Fruit fly (Drosophila melanogaster) whole organism, larva: ENCODE results near the gene sit.
A peak's percentile ranks its signal among the peaks of the same experiment; 100 is the strongest.

Source experiments
- noc ChIP-seq: fragments of 200-800 bp; sonication (Bioruptor generic); optimal IDR thresholded peaks from 3 replicates; lab custom pipeline; 2019; ENCODE audit warnings: missing biosample characterization, mild to moderate bottlenecking, missing genetic modification characterization, moderate library complexity

The sit gene

DNA sequence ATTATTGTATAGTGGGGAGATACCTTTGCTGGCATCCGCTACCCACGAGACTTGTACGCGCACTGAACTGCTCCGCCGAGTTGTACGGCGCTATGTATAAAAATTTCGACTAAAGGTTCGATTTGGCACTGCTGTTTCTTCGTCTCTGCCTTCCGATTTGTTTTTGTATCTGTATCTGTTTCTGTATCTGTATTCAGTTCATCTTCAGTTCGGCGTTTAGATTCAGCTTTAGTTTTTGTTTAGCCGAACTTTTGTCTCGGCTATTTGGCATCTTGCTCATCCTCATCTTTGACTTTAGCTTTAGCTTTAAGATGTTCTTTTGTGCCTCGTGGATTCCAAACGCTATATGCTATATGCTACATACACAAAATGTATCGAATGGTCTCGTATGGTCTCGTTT is at the start of gene sit:
sit (minus strand) TSS at position 71 of the 400 bp plus-strand sequence.
- TF ChIP-seq noc (tag; lab: Kevin White, UChicago), result no peak

dm6 chr3R:22609185-22609584 is 46.8 kb upstream of the sit start, which contains the start of gene CG13843:
CG13843 (plus strand) TSS chr3R:22609485.
- no peak for TF ChIP-seq noc (tag; lab: Kevin White, UChicago)

- no peak for TF ChIP-seq noc (tag; lab: Kevin White, UChicago)
These were observed 40.4 kb upstream of the sit start for dm6 chr3R:22602783-22603182.

dm6 chr3R:22598759-22599158 is 36.4 kb upstream of the sit start:
- TF ChIP-seq noc (tag; lab: Kevin White, UChicago), result no peak

DNA sequence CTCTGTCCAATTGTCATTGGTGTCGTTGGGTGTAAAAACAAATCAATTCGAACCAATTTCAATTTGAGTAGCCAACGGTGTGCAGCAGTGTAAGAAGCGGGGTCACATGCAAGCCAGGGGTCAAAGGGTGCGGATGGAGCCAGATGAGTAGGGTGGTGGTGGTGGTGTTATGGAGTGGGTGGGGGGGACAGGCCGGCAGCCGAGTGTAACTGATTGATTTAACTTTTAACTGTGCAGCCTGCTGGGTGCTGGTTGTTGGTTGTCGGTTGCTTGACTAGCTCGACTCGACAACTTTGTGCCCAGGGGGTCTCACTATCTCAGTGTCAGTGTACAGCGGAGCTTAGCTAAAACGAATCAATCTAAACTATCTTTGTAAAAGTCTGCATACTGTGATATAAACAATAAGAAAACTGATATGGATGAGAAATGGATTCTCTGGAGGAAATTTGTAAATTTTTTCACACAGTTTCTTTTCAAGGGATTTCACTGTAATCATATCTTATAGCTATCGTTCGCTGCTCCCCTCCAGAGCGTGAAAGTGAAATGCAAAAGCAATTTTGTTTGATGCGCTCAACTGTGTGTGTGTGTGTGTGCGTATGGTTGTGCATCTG is 35.1 kb upstream of the sit start:
- TF ChIP-seq noc (tag; lab: Kevin White, UChicago), result peak; percentile 14

DNA sequence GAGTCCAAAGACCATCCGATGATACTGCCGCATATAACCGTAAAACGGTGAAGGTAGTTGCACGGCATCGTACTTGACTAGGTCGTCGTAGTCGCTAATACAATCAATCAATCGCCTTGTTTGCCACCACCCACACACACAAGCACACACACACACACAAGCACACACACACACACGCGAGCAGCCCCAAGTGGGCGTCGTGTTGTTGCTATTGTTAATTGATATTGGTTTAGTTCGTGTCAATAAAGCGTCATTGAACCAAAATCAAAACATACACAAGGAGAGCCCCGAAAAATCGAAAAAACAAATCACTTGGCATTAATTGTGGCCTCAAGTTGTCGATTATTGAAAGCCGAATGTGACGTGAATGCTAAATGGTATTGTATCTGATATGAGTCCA is 34.1 kb upstream of the sit start:
- TF ChIP-seq noc (tag; lab: Kevin White, UChicago), result no peak

- TF ChIP-seq noc (tag; lab: Kevin White, UChicago), result peak; percentile 45
These were observed 33.0 kb upstream of the sit start for dm6 chr3R:22595293-22595868.

DNA sequence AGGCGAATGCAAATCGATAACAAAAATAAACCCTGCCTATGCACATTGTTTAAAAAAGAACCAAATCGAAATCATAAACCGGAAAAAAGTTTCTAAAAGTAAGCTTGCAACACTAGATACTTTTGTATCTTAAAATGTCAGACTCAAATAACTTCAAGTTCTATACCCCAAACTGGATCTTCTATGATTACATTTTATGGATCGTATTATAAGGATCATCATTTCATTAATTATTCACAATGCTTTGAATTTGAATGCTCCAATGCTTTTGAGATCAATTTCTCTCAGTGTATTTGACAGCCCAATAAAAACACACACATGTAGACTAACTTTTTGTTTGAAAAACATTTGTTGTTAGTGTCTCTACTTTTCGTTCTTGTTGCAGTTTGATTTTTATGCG is 31.9 kb upstream of the sit start:
- no peak for TF ChIP-seq noc (tag; lab: Kevin White, UChicago)

DNA sequence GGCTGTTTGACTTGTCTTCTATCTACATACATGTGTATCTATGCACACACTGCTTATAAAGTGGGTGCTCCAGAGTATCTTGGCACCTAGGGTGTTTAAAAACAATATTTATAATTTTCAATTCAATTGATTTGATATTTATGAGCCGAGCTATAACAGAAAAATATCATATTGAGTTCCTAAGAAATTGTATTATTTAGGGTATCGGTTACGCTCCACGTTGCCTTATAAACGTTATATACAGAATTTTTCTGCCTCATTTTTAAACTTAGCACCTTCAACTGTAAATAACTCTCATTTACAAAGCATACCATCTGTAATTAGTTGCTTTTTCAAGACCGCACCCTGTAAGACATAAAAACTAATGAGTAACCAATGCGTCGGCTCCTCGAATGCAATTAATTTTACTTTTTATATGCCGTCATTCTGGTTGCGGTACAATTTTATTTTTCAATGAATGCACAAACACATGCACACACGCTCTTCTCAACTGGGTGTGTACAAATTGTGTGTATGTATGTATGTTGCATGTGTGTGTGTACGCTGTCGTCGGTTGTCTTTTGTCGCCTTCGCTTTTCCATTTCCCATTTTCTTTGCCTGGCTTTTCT is 28.4 kb upstream of the sit start:
- no peak for TF ChIP-seq noc (tag; lab: Kevin White, UChicago)

- TF ChIP-seq noc (tag; lab: Kevin White, UChicago), result no peak
These were observed 26.9 kb upstream of the sit start for dm6 chr3R:22589311-22589710.

dm6 chr3R:22588756-22589155 is 26.4 kb upstream of the sit start:
- no peak for TF ChIP-seq noc (tag; lab: Kevin White, UChicago)

DNA sequence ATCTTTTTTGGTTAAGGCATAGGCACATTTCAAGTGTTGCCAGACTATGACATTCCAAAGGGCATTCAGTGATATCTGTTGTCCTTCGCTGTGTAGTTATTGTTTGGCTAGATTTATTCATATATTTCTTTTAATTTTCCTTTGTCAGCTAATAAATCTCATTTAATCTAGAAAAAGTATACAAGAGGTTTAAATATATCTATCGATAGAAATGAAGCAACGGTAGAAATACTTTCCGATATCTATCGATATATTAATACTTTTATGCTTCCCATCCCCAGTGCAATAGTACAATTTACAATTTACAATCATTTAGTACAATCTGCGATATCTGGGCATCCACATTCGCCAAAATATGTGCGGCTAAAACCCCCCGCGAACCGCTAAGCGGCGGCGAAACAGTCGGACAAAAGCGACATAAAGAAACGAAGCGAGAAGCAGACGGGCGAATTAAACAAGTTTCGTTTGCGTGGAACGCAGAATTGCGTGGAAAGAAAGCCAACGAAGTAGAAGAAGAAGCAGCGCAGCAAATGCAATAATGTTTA is 25.1 kb upstream of the sit start, which contains the start of gene Efa6:
Efa6 (plus strand) TSS at position 337 of the 545 bp plus-strand sequence.
- TF ChIP-seq noc (tag; lab: Kevin White, UChicago), result peak; percentile 52

DNA sequence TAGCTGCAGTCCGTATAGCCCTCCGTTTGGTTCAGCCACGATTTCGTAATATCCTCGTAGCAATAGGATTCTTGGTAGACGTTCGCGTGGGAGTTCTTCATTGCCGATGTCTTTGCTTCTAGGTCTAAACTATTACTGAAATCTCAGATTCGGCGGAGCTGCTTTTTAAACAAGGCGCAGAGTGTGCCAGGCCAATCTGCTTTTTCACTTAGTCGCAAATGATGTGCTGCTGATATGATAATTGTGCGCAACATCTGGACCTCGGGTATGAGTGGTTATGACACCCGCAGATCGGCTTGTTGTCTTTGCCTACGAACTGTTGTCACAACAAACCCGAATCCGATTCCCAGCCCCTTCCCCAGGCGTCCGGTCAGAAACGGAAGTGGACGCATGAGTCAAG is 24.2 kb upstream of the sit start, which contains the start of gene btn:
btn (minus strand) TSS at position 101 of the 400 bp plus-strand sequence.
- no peak for TF ChIP-seq noc (tag; lab: Kevin White, UChicago)

- TF ChIP-seq noc (tag; lab: Kevin White, UChicago), result no peak
These were observed 22.2 kb upstream of the sit start, which contains the start of the genes CG33107 and CG6937 for dm6 chr3R:22584582-22584981. CG33107 (minus strand) TSS chr3R:22584718. CG6937 (plus strand) TSS chr3R:22584773.

dm6 chr3R:22582981-22583380 is 20.6 kb upstream of the sit start, which contains the start of gene Dph5:
Dph5 (minus strand) TSS chr3R:22583225.
- no peak for TF ChIP-seq noc (tag; lab: Kevin White, UChicago)

DNA sequence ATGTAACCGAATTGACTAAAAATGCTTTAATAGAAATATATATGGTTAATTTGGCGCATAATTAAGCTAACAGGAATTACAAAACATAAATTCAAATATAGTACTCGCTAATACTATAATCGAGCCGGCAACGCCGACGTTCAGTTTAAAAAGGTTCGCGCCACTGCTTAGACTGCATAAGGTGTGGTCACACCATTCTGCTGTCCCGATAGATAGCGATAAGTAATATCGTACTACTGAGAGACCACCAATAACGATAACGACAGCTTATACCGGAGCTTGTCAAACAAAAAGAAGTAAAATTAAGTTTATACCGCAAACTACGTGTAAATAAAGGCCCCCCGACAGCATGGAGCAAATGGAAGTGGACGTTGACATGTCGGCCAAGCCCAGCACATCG is 18.2 kb upstream of the sit start, which contains the start of gene CSN6:
CSN6 (plus strand) TSS at position 228 of the 400 bp plus-strand sequence.
- TF ChIP-seq noc (tag; lab: Kevin White, UChicago), result no peak
